Fruit fly (Drosophila melanogaster) whole organism, adult: ENCODE results near the gene CG13607.

Experiments
- CG11617 ChIP-seq: fragments of 200-800 bp; sonication (Bioruptor generic); optimal IDR thresholded peaks from 2 replicates; lab custom pipeline; 2017; ENCODE audit warnings: mild to moderate bottlenecking, missing biosample characterization, missing genetic modification reagents, missing genetic modification characterization
- CG12768 ChIP-seq: fragments of 200-800 bp; sonication (Bioruptor generic); optimal IDR thresholded peaks from 2 replicates; lab custom pipeline; 2017; ENCODE audit warnings: missing biosample characterization, missing genetic modification characterization, mild to moderate bottlenecking, moderate library complexity, missing genetic modification reagents
- CG14711 ChIP-seq: fragments of 200-800 bp; sonication (Bioruptor generic); optimal IDR thresholded peaks from 2 replicates; lab custom pipeline; 2018; ENCODE audit warnings: missing biosample characterization, mild to moderate bottlenecking, missing genetic modification characterization, moderate library complexity
- CG1620 ChIP-seq: fragments of 200-800 bp; sonication (Bioruptor generic); optimal IDR thresholded peaks from 2 replicates; lab custom pipeline; 2016; ENCODE audit warnings: missing biosample characterization, missing genetic modification characterization
- CG33017 ChIP-seq: fragments of 200-800 bp; sonication (Bioruptor generic); optimal IDR thresholded peaks from 2 replicates; lab custom pipeline; 2018; ENCODE audit warnings: missing biosample characterization, mild to moderate bottlenecking, missing genetic modification characterization, moderate library complexity
- CG5204 ChIP-seq: fragments of 200-800 bp; sonication (Bioruptor generic); optimal IDR thresholded peaks from 2 replicates; lab custom pipeline; 2016; ENCODE audit warnings: missing biosample characterization, missing genetic modification characterization
- CG7045 ChIP-seq: fragments of 200-800 bp; sonication (Bioruptor generic); optimal IDR thresholded peaks from 2 replicates; lab custom pipeline; 2017; ENCODE audit warnings: missing biosample characterization, mild to moderate bottlenecking, missing genetic modification characterization
- CG7101 ChIP-seq: fragments of 200-800 bp; sonication (Bioruptor generic); optimal IDR thresholded peaks from 2 replicates; lab custom pipeline; 2018; ENCODE audit warnings: missing biosample characterization, mild to moderate bottlenecking, missing genetic modification characterization, moderate library complexity
- Clk ChIP-seq: fragments of 200-800 bp; sonication (Bioruptor generic); optimal IDR thresholded peaks from 2 replicates; lab custom pipeline; 2017; ENCODE audit warnings: missing biosample characterization, missing genetic modification characterization
- Crg-1 ChIP-seq: fragments of 200-800 bp; sonication (Bioruptor generic); optimal IDR thresholded peaks from 2 replicates; lab custom pipeline; 2016; ENCODE audit warnings: missing biosample characterization, missing genetic modification characterization
- Hr96 ChIP-seq: fragments of 200-800 bp; sonication (Bioruptor generic); optimal IDR thresholded peaks from 2 replicates; lab custom pipeline; 2016; ENCODE audit warnings: missing biosample characterization, missing genetic modification characterization
- Mnt ChIP-seq: fragments of 200-800 bp; sonication (Bioruptor generic); optimal IDR thresholded peaks from 2 replicates; lab custom pipeline; 2016; ENCODE audit warnings: missing biosample characterization, mild to moderate bottlenecking, missing genetic modification characterization
- bab1 ChIP-seq: fragments of 200-800 bp; sonication (Bioruptor generic); optimal IDR thresholded peaks from 3 replicates; lab custom pipeline; 2019; ENCODE audit warnings: missing biosample characterization, mild to moderate bottlenecking, missing genetic modification characterization, moderate library complexity
- cic ChIP-seq: fragments of 200-800 bp; sonication (Bioruptor generic); optimal IDR thresholded peaks from 2 replicates; lab custom pipeline; 2017; ENCODE audit warnings: missing biosample characterization, mild to moderate bottlenecking, missing genetic modification characterization, moderate library complexity
- cnc ChIP-seq, 2 experiments: fragments of >200 bp; optimal IDR thresholded peaks; 2 replicates each; lab custom pipeline; 2017
- kay ChIP-seq: fragments of 200-800 bp; sonication (Bioruptor generic); peaks from one replicate; lab custom pipeline; 2016; ENCODE audit warnings: missing biosample characterization, missing genetic modification characterization, borderline replicate concordance
- ovo ChIP-seq: fragments of 200-800 bp; sonication (Bioruptor generic); optimal IDR thresholded peaks from 2 replicates; lab custom pipeline; 2016; ENCODE audit warnings: missing biosample characterization, missing genetic modification characterization
- pad ChIP-seq: fragments of 200-800 bp; sonication (Bioruptor generic); optimal IDR thresholded peaks from 3 replicates; lab custom pipeline; 2017; ENCODE audit warnings: missing biosample characterization, missing genetic modification characterization, mild to moderate bottlenecking, moderate library complexity, missing genetic modification reagents
- tj ChIP-seq: fragments of 200-800 bp; sonication (Bioruptor generic); optimal IDR thresholded peaks from 3 replicates; lab custom pipeline; 2017; ENCODE audit warnings: missing biosample characterization, mild to moderate bottlenecking, missing genetic modification characterization, moderate library complexity
- toe ChIP-seq: fragments of 200-800 bp; sonication (Bioruptor generic); optimal IDR thresholded peaks from 2 replicates; lab custom pipeline; 2016; ENCODE audit warnings: missing biosample characterization, missing genetic modification characterization

The CG13607 gene

DNA sequence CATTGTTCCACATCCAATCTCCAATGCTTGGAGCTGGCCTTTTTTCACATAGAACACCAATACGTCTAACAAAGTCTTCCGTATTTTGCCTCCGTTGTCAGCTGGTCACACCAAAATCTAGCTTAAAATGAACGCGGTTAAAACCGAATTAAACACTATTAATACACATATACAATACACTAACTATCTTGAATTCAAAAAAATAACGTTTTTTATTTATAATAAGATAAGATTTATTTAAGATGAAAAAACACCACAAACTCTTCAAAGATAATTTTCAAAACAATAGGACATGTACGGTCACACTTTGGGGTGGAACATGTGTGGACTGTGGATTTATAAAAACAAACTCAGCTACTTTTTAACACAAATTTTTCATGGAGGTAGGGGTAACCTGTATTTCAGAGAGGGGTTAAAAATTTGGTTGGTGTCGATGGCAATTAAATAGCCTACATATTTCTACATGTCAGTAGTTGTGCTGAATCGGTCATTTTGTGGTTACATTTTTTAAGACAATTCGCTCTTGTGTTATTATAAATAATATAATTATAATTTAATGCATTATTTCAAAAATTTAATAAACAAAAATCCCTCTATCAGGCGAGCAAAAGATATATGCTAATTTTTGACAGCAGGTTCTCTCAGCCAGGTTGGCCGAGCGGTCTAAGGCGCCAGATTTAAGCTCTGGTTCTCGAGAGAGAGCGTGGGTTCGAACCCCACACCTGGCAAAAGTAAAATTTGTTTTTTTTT is 3.6 kb downstream of the CG13607 start, which contains the start of gene CG13605:
TSS of gene CG13605 (minus strand) at position 70 of the 750 bp plus-strand sequence.
- TF ChIP-seq Hr96 (GFP tag; lab: Kevin White, UChicago) = peak; percentile 27
- TF ChIP-seq CG14711 (tag; lab: Kevin White, UChicago) = peak; percentile 69
- peak; percentile 64 for TF ChIP-seq CG5204 (GFP tag; lab: Kevin White, UChicago)
- peak; percentile 62 for TF ChIP-seq pad
- TF ChIP-seq CG12768 (GFP tag; lab: Kevin White, UChicago) = peak; percentile 78
- TF ChIP-seq ovo (GFP tag; lab: Kevin White, UChicago) = no peak
- peak; percentile 28 for TF ChIP-seq CG1620 (GFP tag; lab: Kevin White, UChicago)
- no peak for TF ChIP-seq kay (GFP tag; lab: Kevin White, UChicago)
- TF ChIP-seq cic (GFP tag; lab: Kevin White, UChicago) = peak; percentile 27
- peak; percentile 59 for TF ChIP-seq Mnt (GFP tag; lab: Kevin White, UChicago)
- TF ChIP-seq tj = peak; percentile 78
- TF ChIP-seq CG7045 = peak; percentile 59
- TF ChIP-seq CG33017 (tag; lab: Kevin White, UChicago) = peak; percentile 73
- peak; percentile 68 for TF ChIP-seq CG7101 (tag; lab: Kevin White, UChicago)
- peak; percentile 44 for TF ChIP-seq Clk (GFP tag; lab: Kevin White, UChicago)
- peak; percentile 71 for TF ChIP-seq toe (GFP tag; lab: Kevin White, UChicago)
- peak; percentile 84 for TF ChIP-seq bab1
- peak; percentile 73 for TF ChIP-seq CG11617 (GFP tag; lab: Kevin White, UChicago)
- TF ChIP-seq cnc (optimal IDR thresholded peaks at IDR 0.05; lab: Kevin White, UChicago) = no peak
- peak; percentile 68 for TF ChIP-seq Crg-1 (GFP tag; lab: Kevin White, UChicago)

DNA sequence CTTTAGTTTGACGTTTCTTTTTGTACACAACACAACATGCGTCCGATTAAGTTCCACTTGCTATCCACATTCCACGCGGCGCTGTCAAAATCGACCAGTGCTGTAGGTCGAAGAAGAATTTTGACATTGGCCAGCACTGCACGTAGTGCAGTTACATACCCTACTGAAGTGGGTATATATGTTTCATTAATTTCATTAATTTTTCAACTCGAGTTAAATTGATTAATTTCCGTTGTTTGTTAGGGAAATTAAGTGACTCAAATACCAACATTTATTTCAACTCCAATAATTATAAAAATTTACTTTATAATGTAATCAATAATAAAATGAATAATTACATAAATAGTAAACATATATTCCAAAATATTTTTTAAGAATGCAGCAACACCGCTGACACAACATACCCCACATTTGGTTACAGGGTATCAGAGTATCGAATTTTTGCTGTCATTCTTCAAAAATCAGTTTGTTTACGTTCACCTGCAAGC is 7.2 kb downstream of the CG13607 start, which contains the start of the genes eIF4EHP and CG18428:
TSS of gene eIF4EHP (minus strand) at position 59 of the 488 bp plus-strand sequence.
TSS of gene CG18428 (plus strand) at position 435 of the 488 bp plus-strand sequence.
- TF ChIP-seq ovo (GFP tag; lab: Kevin White, UChicago) = peak; percentile 100
- peak; percentile 98 for TF ChIP-seq toe (GFP tag; lab: Kevin White, UChicago)
- TF ChIP-seq Crg-1 (GFP tag; lab: Kevin White, UChicago) = peak; percentile 98
- peak; percentile 95 for TF ChIP-seq Hr96 (GFP tag; lab: Kevin White, UChicago)
- TF ChIP-seq CG14711 (tag; lab: Kevin White, UChicago) = peak; percentile 99
- peak; percentile 100 for TF ChIP-seq CG7101 (tag; lab: Kevin White, UChicago)
- peak; percentile 95 for TF ChIP-seq pad
- peak; percentile 98 for TF ChIP-seq CG5204 (GFP tag; lab: Kevin White, UChicago)
- peak; percentile 97 for TF ChIP-seq Mnt (GFP tag; lab: Kevin White, UChicago)
- TF ChIP-seq kay (GFP tag; lab: Kevin White, UChicago) = no peak
- peak; percentile 100 for TF ChIP-seq CG11617 (GFP tag; lab: Kevin White, UChicago)
- peak; percentile 100 for TF ChIP-seq CG7045
- peak; percentile 99 for TF ChIP-seq bab1
- TF ChIP-seq CG1620 (GFP tag; lab: Kevin White, UChicago) = peak; percentile 96
- peak; percentile 97 for TF ChIP-seq tj
- peak; percentile 100 for TF ChIP-seq CG12768 (GFP tag; lab: Kevin White, UChicago)
- no peak for TF ChIP-seq cnc (optimal IDR thresholded peaks at IDR 0.05; lab: Kevin White, UChicago)
- TF ChIP-seq CG33017 (tag; lab: Kevin White, UChicago) = peak; percentile 100
- peak; percentile 99 for TF ChIP-seq Clk (GFP tag; lab: Kevin White, UChicago)
- peak; percentile 98 for TF ChIP-seq cic (GFP tag; lab: Kevin White, UChicago)

DNA sequence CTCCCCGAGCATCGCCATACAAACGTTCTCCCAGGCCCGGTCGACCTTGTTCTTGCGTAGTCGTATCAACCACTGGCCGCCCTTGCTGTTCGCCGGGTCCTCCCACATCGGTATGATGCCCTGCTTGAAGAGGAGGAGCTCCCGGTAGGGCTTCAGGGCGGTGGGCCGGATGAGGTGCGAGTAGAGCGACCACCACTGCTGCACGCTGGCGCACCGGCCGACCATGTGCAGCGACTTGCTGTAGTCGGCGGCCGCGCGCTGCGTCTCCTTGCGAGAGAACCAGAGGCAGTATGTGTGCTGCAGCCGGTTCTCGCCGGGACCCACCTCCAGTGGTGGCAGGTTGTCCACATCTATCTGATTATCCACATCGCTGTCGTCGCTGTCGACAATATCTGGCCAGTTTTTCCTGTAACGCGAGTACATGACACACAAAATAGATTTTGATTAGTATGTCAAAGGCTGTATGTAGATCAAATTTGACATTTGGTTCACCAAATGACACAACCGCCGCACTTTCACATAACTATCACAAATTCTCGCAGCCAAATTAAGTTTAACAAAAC is 9.2 kb downstream of the CG13607 start, which contains the start of gene CG10694:
TSS of gene CG10694 (plus strand) at position 513 of the 563 bp plus-strand sequence.
- TF ChIP-seq cnc (optimal IDR thresholded peaks at IDR 0.05; lab: Kevin White, UChicago) (no peak), CG11617 (GFP tag; lab: Kevin White, UChicago) (no peak), CG7045 (no peak), CG12768 (GFP tag; lab: Kevin White, UChicago) (no peak), toe (GFP tag; lab: Kevin White, UChicago) (no peak), CG14711 (tag; lab: Kevin White, UChicago) (no peak), Clk (GFP tag; lab: Kevin White, UChicago) (no peak), tj (no peak), Crg-1 (GFP tag; lab: Kevin White, UChicago) (no peak), kay (GFP tag; lab: Kevin White, UChicago) (no peak)

DNA sequence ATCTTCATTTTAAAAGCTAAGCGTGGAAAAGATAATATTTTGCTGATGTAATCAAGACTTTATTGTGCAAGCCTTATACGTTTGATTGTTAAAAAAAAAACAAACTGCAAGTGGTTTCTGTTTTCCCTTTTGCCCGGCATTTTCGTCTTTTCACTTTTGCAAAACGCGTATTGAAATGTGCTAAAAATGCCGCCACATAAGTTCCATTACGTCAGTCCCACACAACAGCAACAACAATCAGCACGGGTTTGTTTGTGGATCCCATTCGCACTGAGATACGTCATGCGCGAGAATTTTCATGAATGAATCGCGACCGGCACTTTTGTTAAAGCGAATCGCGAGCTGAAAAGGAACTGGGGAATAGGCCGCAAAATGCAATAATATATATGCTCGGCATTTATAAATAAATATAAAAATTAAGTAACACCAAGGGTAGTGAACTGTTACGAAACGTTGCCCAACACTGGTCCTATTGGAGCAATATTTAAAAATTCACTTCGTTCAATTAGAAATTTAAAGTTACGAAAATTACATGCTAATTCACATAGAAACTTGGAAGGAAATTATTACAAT is 10.0 kb downstream of the CG13607 start:
- TF ChIP-seq CG7101 (tag; lab: Kevin White, UChicago) = peak; percentile 78
- TF ChIP-seq CG33017 (tag; lab: Kevin White, UChicago) = peak; percentile 77
- peak; percentile 88 for TF ChIP-seq Mnt (GFP tag; lab: Kevin White, UChicago)
- peak; percentile 5 for TF ChIP-seq ovo (GFP tag; lab: Kevin White, UChicago)
- TF ChIP-seq bab1 = peak; percentile 87
- TF ChIP-seq pad = peak; percentile 44
- no peak for TF ChIP-seq Clk (GFP tag; lab: Kevin White, UChicago)
- TF ChIP-seq CG7045 = peak; percentile 59
- peak; percentile 64 for TF ChIP-seq Crg-1 (GFP tag; lab: Kevin White, UChicago)
- TF ChIP-seq CG14711 (tag; lab: Kevin White, UChicago) = peak; percentile 68
- TF ChIP-seq toe (GFP tag; lab: Kevin White, UChicago) = peak; percentile 24
- peak; percentile 80 for TF ChIP-seq CG12768 (GFP tag; lab: Kevin White, UChicago)
- no peak for TF ChIP-seq Hr96 (GFP tag; lab: Kevin White, UChicago)
- peak; percentile 60 for TF ChIP-seq CG11617 (GFP tag; lab: Kevin White, UChicago)
- TF ChIP-seq tj = no peak
- no peak for TF ChIP-seq cnc (optimal IDR thresholded peaks at IDR 0.05; lab: Kevin White, UChicago)
- TF ChIP-seq CG5204 (GFP tag; lab: Kevin White, UChicago) = peak; percentile 62
- no peak for TF ChIP-seq kay (GFP tag; lab: Kevin White, UChicago)
- TF ChIP-seq CG1620 (GFP tag; lab: Kevin White, UChicago) = peak; percentile 65
- TF ChIP-seq cic (GFP tag; lab: Kevin White, UChicago) = peak; percentile 94
